Worm (Caenorhabditis elegans) whole organism, late embryonic: ENCODE data around the gene gln-1.

Source experiments
- F13H6.1 ChIP-seq: sonication (generic microtip); optimal IDR thresholded peaks from 2 replicates; lab custom pipeline; 2016; ENCODE audit warnings: missing genetic modification characterization, missing compliant biosample characterization
- K02D7.2 ChIP-seq: sonication (generic microtip); optimal IDR thresholded peaks from 2 replicates; lab custom pipeline; 2017; ENCODE audit warnings: mild to moderate bottlenecking, missing genetic modification characterization, missing compliant biosample characterization
- K09A11.1 ChIP-seq: sonication (generic microtip); optimal IDR thresholded peaks from 2 replicates; lab custom pipeline; 2017; ENCODE audit warnings: antibody characterized with exemption, mild to moderate bottlenecking, missing genetic modification characterization, missing compliant biosample characterization; ENCODE audit not compliant: insufficient read depth
- Y22D7AL.16 ChIP-seq: sonication (generic microtip); optimal IDR thresholded peaks from 2 replicates; lab custom pipeline; 2016; ENCODE audit warnings: missing genetic modification characterization, missing compliant biosample characterization
- ceh-19 ChIP-seq: fragments of 200-800 bp; sonication (Bioruptor generic); optimal IDR thresholded peaks from 2 replicates; lab custom pipeline; 2018; ENCODE audit warnings: mild to moderate bottlenecking, missing genetic modification characterization, missing compliant biosample characterization
- ceh-2 ChIP-seq: sonication (generic microtip); optimal IDR thresholded peaks from 2 replicates; lab custom pipeline; 2016; ENCODE audit warnings: missing genotype, missing genetic modification characterization, missing compliant biosample characterization
- ceh-22 ChIP-seq: sonication (generic microtip); optimal IDR thresholded peaks from 2 replicates; lab custom pipeline; 2017; ENCODE audit warnings: missing biosample characterization, missing genetic modification characterization
- ceh-24 ChIP-seq: sonication (generic microtip); optimal IDR thresholded peaks from 2 replicates; lab custom pipeline; 2016; ENCODE audit warnings: mild to moderate bottlenecking, missing genetic modification characterization, missing compliant biosample characterization
- ceh-30 ChIP-seq: fragments of 150-350 bp; optimal IDR thresholded peaks from 2 replicates; lab custom pipeline; 2014; ENCODE audit warnings: missing biosample characterization, missing genetic modification characterization
- ceh-31 ChIP-seq: sonication (generic microtip); optimal IDR thresholded peaks from 2 replicates; lab custom pipeline; 2016; ENCODE audit warnings: missing genetic modification characterization, missing compliant biosample characterization
- ceh-34 ChIP-seq: sonication (generic microtip); optimal IDR thresholded peaks from 2 replicates; lab custom pipeline; 2016; ENCODE audit warnings: mild to moderate bottlenecking, missing genetic modification characterization, missing compliant biosample characterization
- ceh-45 ChIP-seq: fragments of 200-800 bp; sonication (Bioruptor generic); IDR thresholded peaks from 2 replicates; pipeline ENCODE4 v1.3.6; 2022; ENCODE audit warnings: missing genetic modification reagents, missing genetic modification characterization, missing compliant biosample characterization
- ceh-48 ChIP-seq: sonication (generic microtip); optimal IDR thresholded peaks from 2 replicates; lab custom pipeline; 2016; ENCODE audit warnings: missing genetic modification characterization, inconsistent platforms, missing compliant biosample characterization
- che-1 ChIP-seq: sonication (generic microtip); optimal IDR thresholded peaks from 2 replicates; lab custom pipeline; 2016; ENCODE audit warnings: mild to moderate bottlenecking, missing genetic modification characterization, missing compliant biosample characterization
- dmd-4 ChIP-seq: sonication (generic microtip); optimal IDR thresholded peaks from 2 replicates; lab custom pipeline; 2016; ENCODE audit warnings: borderline replicate concordance, missing genetic modification characterization, missing compliant biosample characterization
- dve-1 ChIP-seq: sonication (generic microtip); optimal IDR thresholded peaks from 2 replicates; lab custom pipeline; 2017; ENCODE audit warnings: antibody characterized with exemption, mild to moderate bottlenecking, missing genetic modification characterization, missing compliant biosample characterization
- ets-4 ChIP-seq: sonication (generic microtip); optimal IDR thresholded peaks from 2 replicates; lab custom pipeline; 2016; ENCODE audit warnings: missing genetic modification characterization, missing compliant biosample characterization
- eyg-1 ChIP-seq: sonication (generic microtip); optimal IDR thresholded peaks from 2 replicates; lab custom pipeline; 2016; ENCODE audit warnings: missing genotype, missing genetic modification characterization, missing compliant biosample characterization
- fax-1 ChIP-seq: sonication (generic microtip); optimal IDR thresholded peaks from 2 replicates; lab custom pipeline; 2016; ENCODE audit warnings: missing genotype, missing genetic modification characterization, missing compliant biosample characterization
- fkh-10 ChIP-seq: fragments of 150-350 bp; optimal IDR thresholded peaks from 2 replicates; lab custom pipeline; 2014; ENCODE audit warnings: missing biosample characterization, missing genetic modification reagents, missing genetic modification characterization
- gmeb-2 ChIP-seq: sonication (generic microtip); optimal IDR thresholded peaks from 2 replicates; lab custom pipeline; 2016; ENCODE audit warnings: missing genetic modification characterization, inconsistent platforms, missing compliant biosample characterization
- hlh-15 ChIP-seq: sonication (generic microtip); optimal IDR thresholded peaks from 2 replicates; lab custom pipeline; 2016; ENCODE audit warnings: missing genetic modification characterization, missing compliant biosample characterization
- hlh-8 ChIP-seq: sonication (generic microtip); optimal IDR thresholded peaks from 2 replicates; lab custom pipeline; 2016; ENCODE audit warnings: missing genotype, missing genetic modification characterization, missing compliant biosample characterization
- lim-6 ChIP-seq: sonication (generic microtip); optimal IDR thresholded peaks from 2 replicates; lab custom pipeline; 2016; ENCODE audit warnings: missing genetic modification characterization, missing compliant biosample characterization
- lin-11 ChIP-seq: fragments of 200-800 bp; sonication (Bioruptor generic); optimal IDR thresholded peaks from 2 replicates; lab custom pipeline; 2018; ENCODE audit warnings: mild to moderate bottlenecking, missing genetic modification characterization, missing compliant biosample characterization
- npax-4 ChIP-seq: sonication (generic microtip); optimal IDR thresholded peaks from 2 replicates; lab custom pipeline; 2016; ENCODE audit warnings: missing genetic modification characterization, missing compliant biosample characterization
- odd-2 ChIP-seq: sonication (generic microtip); optimal IDR thresholded peaks from 2 replicates; lab custom pipeline; 2017; ENCODE audit warnings: antibody characterized with exemption, mild to moderate bottlenecking, missing genetic modification characterization, missing compliant biosample characterization
- pax-1 ChIP-seq: fragments of 150-350 bp; optimal IDR thresholded peaks from 2 replicates; lab custom pipeline; 2014; ENCODE audit warnings: missing biosample characterization, missing genetic modification characterization
- pha-2 ChIP-seq: sonication (generic microtip); optimal IDR thresholded peaks from 2 replicates; lab custom pipeline; 2017; ENCODE audit warnings: mild to moderate bottlenecking, missing genetic modification characterization, missing compliant biosample characterization
- pha-4 ChIP-seq: fragments of 150-350 bp; optimal IDR thresholded peaks from 2 replicates; lab custom pipeline; 2018; ENCODE audit warnings: missing biosample characterization, missing genetic modification reagents, missing genetic modification characterization
- ref-2 ChIP-seq: sonication (generic microtip); optimal IDR thresholded peaks from 2 replicates; lab custom pipeline; 2016; ENCODE audit warnings: missing genetic modification characterization, missing compliant biosample characterization
- rnt-1 ChIP-seq: sonication (generic microtip); optimal IDR thresholded peaks from 2 replicates; lab custom pipeline; 2016; ENCODE audit warnings: missing genetic modification characterization, missing compliant biosample characterization
- sdc-2 ChIP-seq: sonication (generic microtip); optimal IDR thresholded peaks from 2 replicates; lab custom pipeline; 2016; ENCODE audit warnings: missing genotype, missing genetic modification characterization, missing compliant biosample characterization
- sox-2 ChIP-seq: fragments of 200-800 bp; sonication (Bioruptor generic); IDR thresholded peaks from 2 replicates; pipeline ENCODE4 v1.3.6; 2022; ENCODE audit warnings: missing genetic modification reagents, missing genetic modification characterization, missing compliant biosample characterization
- syd-9 ChIP-seq: sonication (generic microtip); optimal IDR thresholded peaks from 2 replicates; lab custom pipeline; 2016; ENCODE audit warnings: mild to moderate bottlenecking, missing genetic modification characterization, moderate library complexity, missing compliant biosample characterization
- tbx-2 ChIP-seq: sonication (generic microtip); optimal IDR thresholded peaks from 2 replicates; lab custom pipeline; 2016; ENCODE audit warnings: missing genetic modification characterization, missing compliant biosample characterization
- tbx-7 ChIP-seq: sonication (generic microtip); optimal IDR thresholded peaks from 2 replicates; lab custom pipeline; 2016; ENCODE audit warnings: missing genotype, missing genetic modification characterization, missing compliant biosample characterization
- ttx-3 ChIP-seq: sonication (generic microtip); optimal IDR thresholded peaks from 2 replicates; lab custom pipeline; 2016; ENCODE audit warnings: missing genetic modification reagents, missing genetic modification characterization, missing compliant biosample characterization
- unc-42 ChIP-seq: sonication (generic microtip); optimal IDR thresholded peaks from 2 replicates; lab custom pipeline; 2016; ENCODE audit warnings: missing genotype, missing genetic modification characterization, missing compliant biosample characterization
- zip-5 ChIP-seq: sonication (generic microtip); optimal IDR thresholded peaks from 2 replicates; lab custom pipeline; 2016; ENCODE audit warnings: missing genetic modification characterization, missing compliant biosample characterization

Gene gln-1

DNA sequence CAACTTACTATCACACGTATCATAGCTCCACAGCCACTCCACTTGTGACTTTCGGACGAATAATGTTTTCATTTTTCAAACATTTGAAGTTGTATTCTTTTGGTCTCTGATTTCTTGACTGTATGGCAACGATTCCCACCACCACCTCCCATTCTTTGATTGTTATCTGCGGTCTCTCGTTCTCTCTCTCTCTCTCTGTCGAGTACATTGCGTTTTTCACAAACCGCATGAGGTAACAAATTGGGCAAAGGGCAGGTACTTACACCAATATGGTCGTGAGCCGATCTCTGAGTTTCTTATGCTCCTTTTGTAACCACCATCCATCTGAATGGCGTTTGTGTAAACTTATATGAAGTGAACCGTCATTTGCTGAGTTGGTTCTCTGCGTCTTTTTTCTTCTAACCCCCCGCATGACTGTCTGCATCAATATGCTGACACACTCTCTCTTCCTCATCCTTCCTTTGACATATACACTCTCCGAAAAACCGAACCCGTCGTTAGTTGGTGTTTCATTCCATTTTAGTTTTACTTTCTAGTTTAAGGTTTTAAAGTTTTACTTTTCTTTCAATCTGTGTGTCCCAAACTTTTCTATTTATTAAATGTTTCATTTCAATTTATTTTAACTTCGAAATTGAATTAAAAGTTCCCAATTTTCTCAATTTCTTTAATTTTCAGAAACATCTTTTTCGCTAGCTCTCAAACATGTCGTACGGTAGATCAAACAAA, at the start of gene gln-1:
TSS of gene gln-1 (plus strand) at position 676 of the 726 bp plus-strand sequence.
- TF ChIP-seq ref-2 (tag; lab: Kevin White, UChicago) (peak; percentile 5), ceh-45 (GFP tag; lab: Robert Waterston, UW) (no peak), rnt-1 (tag; lab: Kevin White, UChicago) (peak; percentile 64), pha-4 (tag; lab: Kevin White, UChicago) (no peak), ceh-24 (no peak)

DNA sequence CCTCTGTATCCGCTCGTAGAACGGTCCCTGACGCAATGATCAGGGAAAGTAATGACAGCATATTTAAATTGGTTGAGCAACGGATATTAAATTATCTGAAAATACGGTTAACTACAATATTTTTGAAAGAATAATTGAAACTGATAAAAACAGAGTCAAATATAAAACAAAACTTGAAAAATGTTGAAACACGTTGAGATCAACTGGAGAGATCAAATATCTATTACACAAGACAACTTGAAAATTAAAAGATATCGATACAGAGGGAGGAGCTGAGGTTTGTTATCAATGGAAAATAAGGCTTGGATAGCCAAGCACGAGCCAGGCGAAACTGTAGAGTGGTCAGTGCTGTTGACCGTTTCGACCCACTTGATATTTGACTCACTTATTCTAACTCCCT, 47.5 kb upstream of the gln-1 start, which contains the start of gene C09B8.3:
TSS of gene C09B8.3 (minus strand) at position 101 of the 400 bp plus-strand sequence.
- TF ChIP-seq sox-2 (GFP tag; lab: Robert Waterston, UW), result no peak
- TF ChIP-seq ets-4, result no peak

DNA sequence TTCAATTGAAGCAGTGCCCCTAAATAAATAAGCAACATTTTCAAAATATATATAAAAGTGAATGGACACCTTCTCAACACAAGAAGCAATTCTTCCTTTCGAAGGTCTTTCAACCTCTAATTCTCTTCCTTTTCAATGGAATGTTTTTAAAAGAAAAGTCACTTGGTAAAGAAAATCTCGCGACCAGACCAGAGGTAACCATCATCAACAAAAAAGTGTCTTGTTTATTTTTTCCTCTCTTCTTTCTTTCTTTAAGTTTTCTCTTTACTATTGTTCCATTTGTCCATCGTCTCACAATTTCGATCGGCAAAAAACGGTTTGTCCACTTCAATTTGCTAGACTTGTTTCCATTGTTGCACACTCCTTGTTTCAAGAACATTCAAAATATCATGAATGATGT, 43.0 kb upstream of the gln-1 start, which contains the start of gene C09B8.8:
TSS of gene C09B8.8 (plus strand) at position 397 of the 400 bp plus-strand sequence.
- TF ChIP-seq ttx-3 (tag; lab: Kevin White, UChicago), result no peak
- TF ChIP-seq gmeb-2 (tag; lab: Kevin White, UChicago), result no peak
- TF ChIP-seq ceh-2 (tag; lab: Kevin White, UChicago), result no peak
- no peak for TF ChIP-seq lim-6 (tag; lab: Kevin White, UChicago)
- TF ChIP-seq ceh-34 (tag; lab: Kevin White, UChicago), result no peak
- TF ChIP-seq eyg-1 (tag; lab: Kevin White, UChicago), result no peak
- TF ChIP-seq, all 69 proteins: peak for 0

DNA sequence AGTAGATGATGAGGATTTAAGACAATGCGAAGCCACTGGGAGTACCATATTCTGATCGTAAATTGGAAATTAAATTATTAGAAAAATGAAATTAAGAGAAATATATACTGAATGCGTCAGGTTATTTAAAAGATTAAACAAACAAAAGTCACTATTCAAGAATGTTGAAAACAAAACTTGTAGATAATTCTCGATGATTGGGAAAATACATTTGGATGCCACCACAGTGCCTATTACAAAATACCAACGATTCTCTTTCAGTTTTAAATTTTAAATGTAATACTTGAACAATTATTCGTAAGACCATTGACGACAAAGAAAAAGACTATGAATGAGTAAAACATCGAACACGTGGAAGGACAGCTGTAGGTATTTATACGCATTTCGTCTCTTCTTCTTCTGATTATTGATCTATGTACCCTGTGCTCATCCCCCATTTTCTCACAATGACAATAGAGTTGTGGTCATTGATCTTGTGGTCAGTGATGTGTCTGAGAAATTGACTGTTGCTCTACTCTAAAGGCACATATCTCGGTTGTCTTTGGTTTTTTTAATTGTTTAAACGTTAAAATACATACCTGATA, 38.1 kb upstream of the gln-1 start, which contains the start of gene C09B8.4:
TSS of gene C09B8.4 (minus strand) at position 51 of the 584 bp plus-strand sequence.
- no peak for TF ChIP-seq fkh-10 (GFP tag; lab: Kevin White, UChicago)
- no peak for TF ChIP-seq pha-4 (tag; lab: Kevin White, UChicago)
- TF ChIP-seq ceh-48 (tag; lab: Kevin White, UChicago), result no peak
- no peak for TF ChIP-seq lin-11 (tag; lab: Kevin White, UChicago)
- TF ChIP-seq ceh-31 (tag; lab: Kevin White, UChicago), result no peak
- TF ChIP-seq ceh-19 (GFP tag; lab: Kevin White, UChicago), result no peak
- TF ChIP-seq hlh-8, result no peak
- TF ChIP-seq ceh-2 (tag; lab: Kevin White, UChicago), result no peak
- TF ChIP-seq syd-9 (tag; lab: Kevin White, UChicago), result no peak
- no peak for TF ChIP-seq unc-42
- TF ChIP-seq tbx-7 (tag; lab: Kevin White, UChicago), result no peak
- TF ChIP-seq hlh-15 (tag; lab: Kevin White, UChicago), result no peak
- no peak for TF ChIP-seq pha-2 (tag; lab: Kevin White, UChicago)
- TF ChIP-seq ceh-45 (GFP tag; lab: Robert Waterston, UW), result no peak
- TF ChIP-seq odd-2 (tag; lab: Kevin White, UChicago), result no peak
- no peak for TF ChIP-seq ceh-34 (tag; lab: Kevin White, UChicago)
- no peak for TF ChIP-seq K09A11.1 (tag; lab: Kevin White, UChicago)
- no peak for TF ChIP-seq pax-1 (tag; lab: Kevin White, UChicago)
- no peak for TF ChIP-seq sox-2 (GFP tag; lab: Robert Waterston, UW)

DNA sequence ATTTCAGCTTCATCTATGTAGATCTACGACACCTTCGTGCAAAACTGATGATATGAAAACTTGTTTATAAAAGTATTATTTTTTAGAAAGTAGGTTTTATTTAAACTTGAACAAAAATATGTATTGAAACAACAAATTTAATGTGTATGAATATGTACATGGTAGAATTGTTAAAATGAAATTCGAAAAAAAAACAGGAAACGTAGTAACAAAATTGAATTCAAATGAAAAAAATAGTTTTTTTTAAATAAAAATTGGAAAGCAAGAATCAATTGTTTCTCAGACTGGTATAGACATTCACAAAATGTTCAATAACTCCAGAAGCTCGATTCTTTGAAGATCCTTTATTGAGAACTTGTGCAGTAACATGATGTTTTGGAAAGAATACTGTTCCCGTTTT, 37.3 kb upstream of the gln-1 start:
- no peak for TF ChIP-seq lin-11 (tag; lab: Kevin White, UChicago)
- no peak for TF ChIP-seq ceh-22 (tag; lab: Kevin White, UChicago)
- no peak for TF ChIP-seq hlh-15 (tag; lab: Kevin White, UChicago)

DNA sequence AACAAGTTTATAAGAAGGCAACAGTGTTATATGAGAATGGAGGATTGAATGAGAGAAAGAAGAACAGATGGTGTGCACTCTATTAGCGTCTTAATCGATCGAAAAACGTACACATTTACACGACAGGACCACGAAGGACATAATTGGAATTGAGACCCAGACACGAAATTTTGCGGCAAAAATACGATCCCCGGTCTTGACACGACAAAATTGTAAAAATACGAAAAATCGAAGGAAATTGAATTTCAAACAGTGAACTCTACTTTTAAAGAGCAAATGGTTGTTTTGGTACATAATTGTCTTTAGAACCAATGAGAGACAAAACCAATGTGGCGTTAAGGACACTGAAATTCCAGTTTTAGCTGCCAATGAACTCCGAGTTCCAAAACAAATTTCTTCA, 35.6 kb upstream of the gln-1 start, which contains the start of gene lelo-3:
TSS of gene lelo-3 (minus strand) at position 101 of the 400 bp plus-strand sequence.
- TF ChIP-seq sdc-2 (tag; lab: Kevin White, UChicago) (no peak), dve-1 (no peak), che-1 (tag; lab: Kevin White, UChicago) (no peak), Y22D7AL.16 (tag; lab: Kevin White, UChicago) (no peak), F13H6.1 (tag; lab: Kevin White, UChicago) (no peak), ceh-24 (no peak), zip-5 (tag; lab: Kevin White, UChicago) (no peak), ceh-30 (tag; lab: Kevin White, UChicago) (no peak), npax-4 (tag; lab: Kevin White, UChicago) (no peak), K02D7.2 (no peak), ets-4 (no peak), dmd-4 (no peak), tbx-2 (tag; lab: Kevin White, UChicago) (no peak), fax-1 (tag; lab: Kevin White, UChicago) (no peak), ceh-45 (GFP tag; lab: Robert Waterston, UW) (no peak), ceh-48 (tag; lab: Kevin White, UChicago) (no peak)
